Fruit fly (Drosophila melanogaster) whole organism, adult: Measurements from ENCODE around the gene CG42489.

Experiments used
- CG11617 ChIP-seq: fragments of 200-800 bp; sonication (Bioruptor generic); optimal IDR thresholded peaks from 2 replicates; lab custom pipeline; 2017; ENCODE audit warnings: mild to moderate bottlenecking, missing biosample characterization, missing genetic modification reagents, missing genetic modification characterization
- CG12768 ChIP-seq: fragments of 200-800 bp; sonication (Bioruptor generic); optimal IDR thresholded peaks from 2 replicates; lab custom pipeline; 2017; ENCODE audit warnings: missing biosample characterization, missing genetic modification characterization, mild to moderate bottlenecking, moderate library complexity, missing genetic modification reagents
- CG14711 ChIP-seq: fragments of 200-800 bp; sonication (Bioruptor generic); optimal IDR thresholded peaks from 2 replicates; lab custom pipeline; 2018; ENCODE audit warnings: missing biosample characterization, mild to moderate bottlenecking, missing genetic modification characterization, moderate library complexity
- CG1620 ChIP-seq: fragments of 200-800 bp; sonication (Bioruptor generic); optimal IDR thresholded peaks from 2 replicates; lab custom pipeline; 2016; ENCODE audit warnings: missing biosample characterization, missing genetic modification characterization
- CG33017 ChIP-seq: fragments of 200-800 bp; sonication (Bioruptor generic); optimal IDR thresholded peaks from 2 replicates; lab custom pipeline; 2018; ENCODE audit warnings: missing biosample characterization, mild to moderate bottlenecking, missing genetic modification characterization, moderate library complexity
- CG5204 ChIP-seq: fragments of 200-800 bp; sonication (Bioruptor generic); optimal IDR thresholded peaks from 2 replicates; lab custom pipeline; 2016; ENCODE audit warnings: missing biosample characterization, missing genetic modification characterization
- CG7045 ChIP-seq: fragments of 200-800 bp; sonication (Bioruptor generic); optimal IDR thresholded peaks from 2 replicates; lab custom pipeline; 2017; ENCODE audit warnings: missing biosample characterization, mild to moderate bottlenecking, missing genetic modification characterization
- CG7101 ChIP-seq: fragments of 200-800 bp; sonication (Bioruptor generic); optimal IDR thresholded peaks from 2 replicates; lab custom pipeline; 2018; ENCODE audit warnings: missing biosample characterization, mild to moderate bottlenecking, missing genetic modification characterization, moderate library complexity
- Clk ChIP-seq: fragments of 200-800 bp; sonication (Bioruptor generic); optimal IDR thresholded peaks from 2 replicates; lab custom pipeline; 2017; ENCODE audit warnings: missing biosample characterization, missing genetic modification characterization
- Crg-1 ChIP-seq: fragments of 200-800 bp; sonication (Bioruptor generic); optimal IDR thresholded peaks from 2 replicates; lab custom pipeline; 2016; ENCODE audit warnings: missing biosample characterization, missing genetic modification characterization
- Hr96 ChIP-seq: fragments of 200-800 bp; sonication (Bioruptor generic); optimal IDR thresholded peaks from 2 replicates; lab custom pipeline; 2016; ENCODE audit warnings: missing biosample characterization, missing genetic modification characterization
- Mnt ChIP-seq: fragments of 200-800 bp; sonication (Bioruptor generic); optimal IDR thresholded peaks from 2 replicates; lab custom pipeline; 2016; ENCODE audit warnings: missing biosample characterization, mild to moderate bottlenecking, missing genetic modification characterization
- bab1 ChIP-seq: fragments of 200-800 bp; sonication (Bioruptor generic); optimal IDR thresholded peaks from 3 replicates; lab custom pipeline; 2019; ENCODE audit warnings: missing biosample characterization, mild to moderate bottlenecking, missing genetic modification characterization, moderate library complexity
- cic ChIP-seq: fragments of 200-800 bp; sonication (Bioruptor generic); optimal IDR thresholded peaks from 2 replicates; lab custom pipeline; 2017; ENCODE audit warnings: missing biosample characterization, mild to moderate bottlenecking, missing genetic modification characterization, moderate library complexity
- cnc ChIP-seq, 2 experiments: fragments of >200 bp; optimal IDR thresholded peaks; 2 replicates each; lab custom pipeline; 2017
- kay ChIP-seq: fragments of 200-800 bp; sonication (Bioruptor generic); peaks from one replicate; lab custom pipeline; 2016; ENCODE audit warnings: missing biosample characterization, missing genetic modification characterization, borderline replicate concordance
- ovo ChIP-seq: fragments of 200-800 bp; sonication (Bioruptor generic); optimal IDR thresholded peaks from 2 replicates; lab custom pipeline; 2016; ENCODE audit warnings: missing biosample characterization, missing genetic modification characterization
- pad ChIP-seq: fragments of 200-800 bp; sonication (Bioruptor generic); optimal IDR thresholded peaks from 3 replicates; lab custom pipeline; 2017; ENCODE audit warnings: missing biosample characterization, missing genetic modification characterization, mild to moderate bottlenecking, moderate library complexity, missing genetic modification reagents
- tj ChIP-seq: fragments of 200-800 bp; sonication (Bioruptor generic); optimal IDR thresholded peaks from 3 replicates; lab custom pipeline; 2017; ENCODE audit warnings: missing biosample characterization, mild to moderate bottlenecking, missing genetic modification characterization, moderate library complexity
- toe ChIP-seq: fragments of 200-800 bp; sonication (Bioruptor generic); optimal IDR thresholded peaks from 2 replicates; lab custom pipeline; 2016; ENCODE audit warnings: missing biosample characterization, missing genetic modification characterization

Gene CG42489

DNA sequence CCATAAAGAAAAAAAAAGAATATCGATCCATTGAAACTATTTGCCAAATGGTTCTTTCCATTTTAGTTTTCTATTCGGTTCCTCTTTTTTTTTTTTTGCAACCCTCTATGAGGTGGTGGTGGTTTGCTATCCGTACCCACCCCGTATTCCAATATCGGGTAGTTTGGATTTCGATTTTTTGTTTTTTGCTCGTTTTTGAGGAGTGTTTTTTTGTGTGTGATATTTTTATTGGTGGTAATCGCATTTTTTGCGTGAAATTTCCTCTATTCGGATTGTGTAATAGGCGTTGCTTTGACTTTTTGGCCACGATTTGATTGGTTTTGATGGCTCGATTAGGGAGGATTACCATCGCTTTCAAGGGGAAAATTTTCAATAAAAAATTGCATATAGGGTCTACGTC lies 31.9 kb upstream of the CG42489 start:
- TF ChIP-seq ovo (no peak), CG33017 (tag; lab: Kevin White, UChicago) (no peak), Crg-1 (GFP tag; lab: Kevin White, UChicago) (no peak), CG12768 (GFP tag; lab: Kevin White, UChicago) (no peak), kay (GFP tag; lab: Kevin White, UChicago) (no peak), CG14711 (tag; lab: Kevin White, UChicago) (no peak), CG5204 (GFP tag; lab: Kevin White, UChicago) (no peak)

DNA sequence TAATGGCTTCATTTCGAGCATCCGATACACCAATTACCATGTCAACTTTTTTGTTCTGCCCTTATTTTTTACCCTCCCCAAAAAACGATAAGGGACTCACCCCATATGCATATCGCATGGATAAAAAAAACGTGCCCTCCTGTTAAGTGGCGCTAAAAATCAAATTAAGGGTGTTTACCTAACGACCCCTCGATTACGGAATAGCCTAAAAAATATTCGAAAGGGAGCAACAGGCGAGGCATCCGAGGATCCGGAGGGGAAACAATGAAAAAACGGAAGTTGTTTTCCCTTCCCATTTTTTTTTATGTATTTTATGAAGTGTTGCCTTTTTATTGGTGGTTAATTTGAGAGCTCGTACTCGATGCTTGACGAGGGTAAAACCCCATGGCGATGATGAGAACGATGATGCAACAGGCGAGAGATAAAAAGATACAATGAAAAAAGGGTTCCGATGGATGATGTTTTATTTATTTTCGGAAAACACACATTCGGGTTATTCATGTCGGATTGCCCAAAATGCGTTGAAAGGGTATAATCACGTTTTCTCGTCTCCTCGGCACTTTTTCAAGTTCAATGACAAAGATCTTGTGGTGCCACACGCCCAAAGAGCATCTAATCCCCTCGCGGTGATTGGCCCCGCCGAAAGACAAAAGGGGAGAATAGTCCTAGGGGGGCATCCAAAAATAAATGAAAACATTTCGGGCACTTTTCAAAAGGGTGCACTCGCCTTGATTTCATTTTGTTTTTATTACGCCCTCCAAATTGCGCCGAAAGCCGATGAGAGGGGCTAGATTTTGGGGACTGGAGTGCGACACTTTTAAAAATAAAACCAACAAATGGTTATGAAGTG lies 30.0 kb upstream of the CG42489 start, which contains the start of gene CG44227:
Gene CG44227 (minus strand): TSS at position 849 of the 850 bp plus-strand sequence.
- no peak for TF ChIP-seq CG1620 (GFP tag; lab: Kevin White, UChicago)
- TF ChIP-seq tj (GFP tag; lab: Kevin White, UChicago) = no peak
- TF ChIP-seq CG14711 (tag; lab: Kevin White, UChicago) = no peak
- no peak for TF ChIP-seq CG7045
- TF ChIP-seq cnc (optimal IDR thresholded peaks at IDR 0.05; lab: Kevin White, UChicago) = no peak
- no peak for TF ChIP-seq CG11617 (GFP tag; lab: Kevin White, UChicago)
- no peak for TF ChIP-seq Hr96 (GFP tag; lab: Kevin White, UChicago)
- TF ChIP-seq Mnt (GFP tag; lab: Kevin White, UChicago) = no peak
- TF ChIP-seq kay (GFP tag; lab: Kevin White, UChicago) = no peak
- no peak for TF ChIP-seq CG7101 (tag; lab: Kevin White, UChicago)
- TF ChIP-seq bab1 (GFP tag; lab: Kevin White, UChicago) = no peak
- no peak for TF ChIP-seq pad (GFP tag; lab: Kevin White, UChicago)
- no peak for TF ChIP-seq toe (GFP tag; lab: Kevin White, UChicago)
- TF ChIP-seq CG33017 (tag; lab: Kevin White, UChicago) = no peak
- no peak for TF ChIP-seq cic (GFP tag; lab: Kevin White, UChicago)
- no peak for TF ChIP-seq Crg-1 (GFP tag; lab: Kevin White, UChicago)

DNA sequence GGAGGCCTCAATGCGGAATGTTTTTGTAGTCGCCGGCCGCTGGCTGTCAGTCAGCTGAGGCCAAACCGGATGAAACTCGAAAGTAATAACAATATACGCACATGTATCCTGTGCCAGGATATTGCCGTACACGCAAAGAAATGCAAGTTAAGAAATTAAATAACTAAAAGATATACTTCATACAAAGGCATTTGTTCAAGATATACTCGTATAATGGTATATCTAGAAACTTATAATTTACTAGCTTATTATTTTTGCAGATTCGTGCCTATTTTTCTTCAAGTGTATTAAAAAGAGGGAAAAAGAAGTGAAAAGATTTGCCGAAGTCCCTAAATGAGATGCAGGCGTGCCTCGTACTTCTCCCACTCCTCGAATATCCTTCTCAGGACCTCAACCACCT lies 28.7 kb upstream of the CG42489 start:
- TF ChIP-seq kay (GFP tag; lab: Kevin White, UChicago) (no peak), CG33017 (tag; lab: Kevin White, UChicago) (no peak), pad (GFP tag; lab: Kevin White, UChicago) (no peak), CG12768 (GFP tag; lab: Kevin White, UChicago) (no peak), cnc (optimal IDR thresholded peaks at IDR 0.05; lab: Kevin White, UChicago) (no peak), Crg-1 (GFP tag; lab: Kevin White, UChicago) (no peak)

dm6 chr3R:8680611-8681010 lies 26.0 kb upstream of the CG42489 start:
- no peak for TF ChIP-seq kay (GFP tag; lab: Kevin White, UChicago)
- TF ChIP-seq Mnt (GFP tag; lab: Kevin White, UChicago) = no peak
- TF ChIP-seq toe (GFP tag; lab: Kevin White, UChicago) = no peak
- no peak for TF ChIP-seq CG5204 (GFP tag; lab: Kevin White, UChicago)
- no peak for TF ChIP-seq Clk
- TF ChIP-seq CG11617 (GFP tag; lab: Kevin White, UChicago) = no peak
- no peak for TF ChIP-seq CG7045
- no peak for TF ChIP-seq cic (GFP tag; lab: Kevin White, UChicago)
- no peak for TF ChIP-seq CG1620 (GFP tag; lab: Kevin White, UChicago)

DNA sequence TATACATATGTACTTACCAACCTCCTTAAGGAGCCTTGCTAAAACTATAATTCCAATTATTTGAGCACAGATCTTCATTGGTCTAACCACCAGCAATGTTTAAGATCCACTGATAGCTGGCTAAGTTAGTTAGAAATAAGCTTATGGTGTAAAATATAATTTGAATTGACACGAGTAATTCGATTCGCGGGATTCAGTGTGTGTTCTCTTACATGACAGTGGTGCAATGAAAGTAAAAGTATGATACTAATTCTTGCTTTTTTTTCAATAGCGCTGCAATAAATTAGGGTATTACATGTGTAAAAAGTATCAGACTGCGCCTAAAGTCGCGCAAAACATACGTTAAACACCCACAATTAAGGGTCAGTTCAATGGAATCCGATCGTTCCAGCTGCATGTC lies 25.4 kb upstream of the CG42489 start, which contains the start of gene CG33325:
Gene CG33325 (minus strand): TSS at position 101 of the 400 bp plus-strand sequence.
- TF ChIP-seq CG12768 (GFP tag; lab: Kevin White, UChicago) (no peak), CG33017 (tag; lab: Kevin White, UChicago) (no peak), CG7101 (tag; lab: Kevin White, UChicago) (no peak), cnc (optimal IDR thresholded peaks at IDR 0.05; lab: Kevin White, UChicago) (no peak), CG7045 (no peak), kay (GFP tag; lab: Kevin White, UChicago) (no peak), ovo (no peak), cic (GFP tag; lab: Kevin White, UChicago) (no peak), CG5204 (GFP tag; lab: Kevin White, UChicago) (no peak), CG14711 (tag; lab: Kevin White, UChicago) (no peak), CG1620 (GFP tag; lab: Kevin White, UChicago) (no peak), Crg-1 (GFP tag; lab: Kevin White, UChicago) (no peak), bab1 (GFP tag; lab: Kevin White, UChicago) (no peak), Mnt (GFP tag; lab: Kevin White, UChicago) (no peak), Clk (no peak), toe (GFP tag; lab: Kevin White, UChicago) (no peak), CG11617 (GFP tag; lab: Kevin White, UChicago) (no peak), pad (GFP tag; lab: Kevin White, UChicago) (no peak), Hr96 (GFP tag; lab: Kevin White, UChicago) (no peak), tj (GFP tag; lab: Kevin White, UChicago) (no peak)

DNA sequence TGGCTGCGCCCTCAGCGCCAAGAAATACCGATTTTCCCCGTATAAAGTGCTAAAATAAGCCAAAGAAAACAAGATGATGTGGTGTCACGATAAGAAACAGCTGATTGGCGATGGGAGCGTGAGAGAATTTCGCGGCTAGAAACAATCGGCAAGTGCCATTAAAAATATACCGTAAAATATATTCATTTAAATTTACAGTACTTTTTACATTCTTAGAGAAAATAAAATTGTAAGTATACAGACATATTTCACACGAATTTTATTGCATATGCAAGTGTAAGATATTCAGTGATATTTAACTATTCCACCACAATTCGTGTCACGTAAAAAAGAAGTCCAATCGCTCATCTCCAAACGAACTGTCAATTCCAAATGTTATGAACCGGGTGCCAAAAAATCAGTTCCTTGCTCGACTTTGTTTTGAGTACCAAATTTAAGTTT lies 22.0 kb upstream of the CG42489 start, which contains the start of the genes Unc50, CG11755 and CG8043:
Gene Unc50 (minus strand): TSS at position 54 of the 441 bp plus-strand sequence.
Gene CG11755 (plus strand): TSS at position 356 of the 441 bp plus-strand sequence.
Gene CG8043 (plus strand): TSS at position 356 of the 441 bp plus-strand sequence.
- TF ChIP-seq CG1620 (GFP tag; lab: Kevin White, UChicago) (peak; percentile 82), tj (GFP tag; lab: Kevin White, UChicago) (peak; percentile 54), cnc (optimal IDR thresholded peaks at IDR 0.05; lab: Kevin White, UChicago) (no peak), CG11617 (GFP tag; lab: Kevin White, UChicago) (peak; percentile 85), Crg-1 (GFP tag; lab: Kevin White, UChicago) (peak; percentile 73), Clk (peak; percentile 59), toe (GFP tag; lab: Kevin White, UChicago) (peak; percentile 89), kay (GFP tag; lab: Kevin White, UChicago) (peak; percentile 94), CG14711 (tag; lab: Kevin White, UChicago) (peak; percentile 74), CG7101 (tag; lab: Kevin White, UChicago) (peak; percentile 80), CG33017 (tag; lab: Kevin White, UChicago) (peak; percentile 67), bab1 (GFP tag; lab: Kevin White, UChicago) (peak; percentile 90), CG7045 (peak; percentile 81), CG12768 (GFP tag; lab: Kevin White, UChicago) (peak; percentile 73), cic (GFP tag; lab: Kevin White, UChicago) (peak; percentile 37), Mnt (GFP tag; lab: Kevin White, UChicago) (peak; percentile 74), pad (GFP tag; lab: Kevin White, UChicago) (peak; percentile 59), Hr96 (GFP tag; lab: Kevin White, UChicago) (peak; percentile 82), CG5204 (GFP tag; lab: Kevin White, UChicago) (peak; percentile 86), ovo (peak; percentile 44)
